Worm (Caenorhabditis elegans) whole organism, late embryonic: ENCODE results near the gene C13F10.5.

Experiments used
- ama-1 ChIP-seq: fragments of 150-350 bp; optimal IDR thresholded peaks from 2 replicates; lab custom pipeline; 2014
- ceh-22 ChIP-seq: sonication (generic microtip); optimal IDR thresholded peaks from 2 replicates; lab custom pipeline; 2017; ENCODE audit warnings: missing biosample characterization, missing genetic modification characterization
- elt-4 ChIP-seq: sonication (generic microtip); optimal IDR thresholded peaks from 2 replicates; lab custom pipeline; 2016; ENCODE audit warnings: missing genetic modification characterization, missing compliant biosample characterization
- fkh-6 ChIP-seq: sonication (generic microtip); optimal IDR thresholded peaks from 2 replicates; lab custom pipeline; 2016; ENCODE audit warnings: missing genetic modification characterization, missing compliant biosample characterization
- hlh-15 ChIP-seq: sonication (generic microtip); optimal IDR thresholded peaks from 2 replicates; lab custom pipeline; 2016; ENCODE audit warnings: missing genetic modification characterization, missing compliant biosample characterization
- lin-11 ChIP-seq: fragments of 200-800 bp; sonication (Bioruptor generic); optimal IDR thresholded peaks from 2 replicates; lab custom pipeline; 2018; ENCODE audit warnings: mild to moderate bottlenecking, missing genetic modification characterization, missing compliant biosample characterization
- pax-1 ChIP-seq: fragments of 150-350 bp; optimal IDR thresholded peaks from 2 replicates; lab custom pipeline; 2014; ENCODE audit warnings: missing biosample characterization, missing genetic modification characterization
- pqm-1 ChIP-seq: sonication (generic microtip); optimal IDR thresholded peaks from 2 replicates; lab custom pipeline; 2016; ENCODE audit warnings: missing genetic modification characterization, missing compliant biosample characterization
- sdc-2 ChIP-seq: sonication (generic microtip); optimal IDR thresholded peaks from 2 replicates; lab custom pipeline; 2016; ENCODE audit warnings: missing genotype, missing genetic modification characterization, missing compliant biosample characterization
- zip-5 ChIP-seq: sonication (generic microtip); optimal IDR thresholded peaks from 2 replicates; lab custom pipeline; 2016; ENCODE audit warnings: missing genetic modification characterization, missing compliant biosample characterization

ce11 chrV:7214802-7215201, 4.1 kb downstream of the C13F10.5 start, which contains the start of gene soap-1:
- TF ChIP-seq hlh-15 (tag; lab: Kevin White, UChicago) = no peak
- TF ChIP-seq fkh-6 = no peak
- TF ChIP-seq elt-4 (tag; lab: Kevin White, UChicago) = no peak
- TF ChIP-seq ama-1 = no peak
- TF ChIP-seq pqm-1 (tag; lab: Kevin White, UChicago) = no peak
- TF ChIP-seq lin-11 (tag; lab: Kevin White, UChicago) = no peak
- no peak for TF ChIP-seq ceh-22 (tag; lab: Kevin White, UChicago)
- TF ChIP-seq sdc-2 (tag; lab: Kevin White, UChicago) = no peak
- TF ChIP-seq pax-1 (tag; lab: Kevin White, UChicago) = no peak
- TF ChIP-seq zip-5 (tag; lab: Kevin White, UChicago) = no peak
